Worm (Caenorhabditis elegans) whole organism, early embryonic: ENCODE results near the gene K12D12.5.

ENCODE experiments used
- B0310.2 ChIP-seq: sonication (generic microtip); optimal IDR thresholded peaks from 2 replicates; lab custom pipeline; 2016; ENCODE audit warnings: mild to moderate bottlenecking, missing genetic modification characterization, missing compliant biosample characterization
- F13C5.2 ChIP-seq: sonication (generic microtip); optimal IDR thresholded peaks from 2 replicates; lab custom pipeline; 2017; ENCODE audit warnings: mild to moderate bottlenecking, missing genetic modification characterization, inconsistent platforms, missing compliant biosample characterization
- aly-1 ChIP-seq: sonication (generic microtip); optimal IDR thresholded peaks from 2 replicates; lab custom pipeline; 2016; ENCODE audit warnings: missing genetic modification characterization, missing compliant biosample characterization
- ama-1 ChIP-seq: fragments of 150-350 bp; optimal IDR thresholded peaks from 2 replicates; lab custom pipeline; 2014
- ceh-13 ChIP-seq: fragments of 200-800 bp; sonication (Bioruptor generic); optimal IDR thresholded peaks from 2 replicates; lab custom pipeline; 2018; ENCODE audit warnings: mild to moderate bottlenecking, missing genetic modification characterization, missing compliant biosample characterization
- ceh-36 ChIP-seq: sonication (generic microtip); optimal IDR thresholded peaks from 2 replicates; lab custom pipeline; 2016; ENCODE audit warnings: missing genetic modification characterization, inconsistent platforms, missing compliant biosample characterization
- ets-7 ChIP-seq: sonication (generic microtip); optimal IDR thresholded peaks from 2 replicates; lab custom pipeline; 2016; ENCODE audit warnings: missing genotype, missing genetic modification characterization, missing compliant biosample characterization
- flt-1 ChIP-seq: fragments of 200-800 bp; sonication (Bioruptor generic); IDR thresholded peaks from 2 replicates; pipeline ENCODE4 v1.3.6; 2022; ENCODE audit warnings: missing genetic modification characterization, missing compliant biosample characterization
- hmbx-1 ChIP-seq: sonication (generic microtip); optimal IDR thresholded peaks from 2 replicates; lab custom pipeline; 2016; ENCODE audit warnings: mild to moderate bottlenecking, missing genetic modification characterization, missing compliant biosample characterization
- hmg-4 ChIP-seq: fragments of 200-800 bp; sonication (Bioruptor generic); optimal IDR thresholded peaks from 2 replicates; lab custom pipeline; 2018; ENCODE audit warnings: mild to moderate bottlenecking, missing genetic modification characterization, missing compliant biosample characterization
- hnd-1 ChIP-seq: sonication (generic microtip); optimal IDR thresholded peaks from 2 replicates; lab custom pipeline; 2016; ENCODE audit warnings: missing genetic modification characterization, missing compliant biosample characterization
- pes-1 ChIP-seq: fragments of 200-800 bp; sonication (Bioruptor generic); IDR thresholded peaks from 2 replicates; pipeline ENCODE4 v1.3.6; 2022; ENCODE audit warnings: missing genetic modification reagents, missing genetic modification characterization, missing compliant biosample characterization
- scrt-1 ChIP-seq: fragments of 200-800 bp; sonication (Bioruptor generic); IDR thresholded peaks from 2 replicates; pipeline ENCODE4 v1.3.6; 2022; ENCODE audit warnings: missing genetic modification characterization, missing compliant biosample characterization
- sea-1 ChIP-seq: fragments of 200-800 bp; sonication (Bioruptor generic); conservative IDR thresholded peaks from 2 replicates; pipeline ENCODE4 v1.3.6; 2022; ENCODE audit warnings: missing genetic modification characterization, missing compliant biosample characterization
- tbx-11 ChIP-seq: fragments of 200-800 bp; sonication (Bioruptor generic); IDR thresholded peaks from 2 replicates; pipeline ENCODE4 v1.3.6; 2022; ENCODE audit warnings: missing genetic modification characterization, missing compliant biosample characterization
- tbx-37 ChIP-seq: fragments of 200-800 bp; sonication (Bioruptor generic); conservative IDR thresholded peaks from 2 replicates; pipeline ENCODE4 v1.3.6; 2022; ENCODE audit warnings: missing genetic modification reagents, missing genetic modification characterization, missing compliant biosample characterization
- tra-4 ChIP-seq: sonication (generic microtip); optimal IDR thresholded peaks from 2 replicates; lab custom pipeline; 2017; ENCODE audit warnings: missing genetic modification characterization, missing compliant biosample characterization

K12D12.5 gene

ce11 chrII:11829920-11830319, 30.9 kb upstream of the K12D12.5 start, which contains the start of gene pes-5:
pes-5 (minus strand) TSS chrII:11830020.
- no peak for TF ChIP-seq F13C5.2 (tag; lab: Kevin White, UChicago)
- no peak for TF ChIP-seq sea-1 (GFP tag; lab: Robert Waterston, UW)
- no peak for TF ChIP-seq tra-4 (tag; lab: Kevin White, UChicago)
- TF ChIP-seq tbx-11 (GFP tag; lab: Robert Waterston, UW), result no peak
- no peak for TF ChIP-seq B0310.2 (tag; lab: Kevin White, UChicago)
- no peak for TF ChIP-seq scrt-1 (GFP tag; lab: Robert Waterston, UW)
- no peak for TF ChIP-seq aly-1 (tag; lab: Kevin White, UChicago)
- TF ChIP-seq pes-1 (GFP tag; lab: Robert Waterston, UW), result no peak
- TF ChIP-seq hnd-1, result no peak
- no peak for TF ChIP-seq ceh-13 (GFP tag; lab: Kevin White, UChicago)
- TF ChIP-seq hmbx-1, result no peak

- no peak for TF ChIP-seq tbx-11 (GFP tag; lab: Robert Waterston, UW)
Measured at ce11 chrII:11830601-11831000, 30.2 kb upstream of the K12D12.5 start.

ce11 chrII:11832475-11832874, 28.4 kb upstream of the K12D12.5 start, which contains the start of gene clec-144:
clec-144 (minus strand) TSS chrII:11832575.
- TF ChIP-seq ceh-13 (GFP tag; lab: Kevin White, UChicago) (no peak), ets-7 (tag; lab: Kevin White, UChicago) (no peak), scrt-1 (GFP tag; lab: Robert Waterston, UW) (no peak), ama-1 (lab: Kevin White, UChicago) (no peak), tbx-37 (no peak), pes-1 (GFP tag; lab: Robert Waterston, UW) (no peak), B0310.2 (tag; lab: Kevin White, UChicago) (no peak), flt-1 (GFP tag; lab: Robert Waterston, UW) (no peak)

ce11 chrII:11835208-11835607, 25.6 kb upstream of the K12D12.5 start, which contains the start of gene T27D12.6:
T27D12.6 (plus strand) TSS chrII:11835508.
- TF ChIP-seq ets-7 (tag; lab: Kevin White, UChicago), result no peak

DNA sequence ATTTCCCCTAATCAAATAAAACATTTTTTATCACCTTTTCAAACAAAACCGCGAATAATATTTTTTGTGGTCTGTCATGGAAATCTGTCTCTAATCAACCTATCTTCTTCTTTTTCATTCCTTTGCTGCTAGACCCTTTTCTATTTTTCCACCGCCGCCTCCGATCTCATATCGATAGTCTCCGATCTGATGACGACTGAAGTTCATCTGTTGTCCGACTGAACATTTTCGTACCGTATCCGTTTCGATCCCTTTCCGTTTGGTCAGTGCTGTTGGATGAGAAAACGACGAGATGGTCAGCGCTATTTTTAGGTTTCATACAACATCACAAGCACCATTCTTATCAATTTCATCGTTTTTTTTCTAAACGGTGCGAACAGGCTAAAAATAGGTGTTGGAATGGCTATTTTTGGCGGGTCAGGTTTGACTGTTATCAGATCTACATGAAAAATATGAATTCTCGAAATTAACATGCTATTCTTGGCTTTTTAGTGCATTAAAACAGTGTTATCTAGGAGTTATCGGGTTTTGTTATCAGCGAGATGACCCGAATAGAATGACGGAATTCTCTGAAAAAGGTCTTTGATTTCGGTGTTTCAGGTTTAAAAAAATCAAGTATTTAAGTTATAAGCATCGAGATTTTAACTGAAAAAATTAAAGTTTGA, 24.1 kb upstream of the K12D12.5 start:
- TF ChIP-seq hmbx-1, result no peak
- TF ChIP-seq tbx-11 (GFP tag; lab: Robert Waterston, UW), result no peak
- no peak for TF ChIP-seq hnd-1
- TF ChIP-seq ets-7 (tag; lab: Kevin White, UChicago), result no peak

ce11 chrII:11838353-11838752, 22.5 kb upstream of the K12D12.5 start:
- TF ChIP-seq pes-1 (GFP tag; lab: Robert Waterston, UW) (no peak), sea-1 (GFP tag; lab: Robert Waterston, UW) (no peak), ceh-13 (GFP tag; lab: Kevin White, UChicago) (no peak), hnd-1 (no peak), tbx-11 (GFP tag; lab: Robert Waterston, UW) (no peak), tbx-37 (no peak), ama-1 (lab: Kevin White, UChicago) (no peak), aly-1 (tag; lab: Kevin White, UChicago) (no peak), scrt-1 (GFP tag; lab: Robert Waterston, UW) (no peak)

ce11 chrII:11839116-11839515, 21.7 kb upstream of the K12D12.5 start:
- no peak for TF ChIP-seq ets-7 (tag; lab: Kevin White, UChicago)
- no peak for TF ChIP-seq flt-1 (GFP tag; lab: Robert Waterston, UW)

DNA sequence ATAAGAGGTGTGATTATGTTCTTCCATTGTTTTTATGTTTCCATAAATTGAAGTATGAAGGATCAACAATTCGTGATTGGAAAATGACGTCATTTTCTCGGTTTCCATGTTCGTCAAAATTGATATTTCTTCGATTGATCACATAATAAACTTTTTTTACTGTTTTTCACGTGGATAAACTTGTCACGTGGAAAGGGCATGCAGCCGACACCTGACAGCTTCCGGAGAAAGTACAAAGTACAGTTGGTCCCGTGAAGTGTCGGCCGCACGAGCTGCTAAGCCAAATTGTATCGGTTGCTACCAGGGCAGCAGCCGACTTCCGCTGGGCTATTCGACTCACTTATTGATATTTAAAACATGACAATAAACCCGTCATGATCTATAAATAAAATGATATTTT, 19.2 kb upstream of the K12D12.5 start:
- TF ChIP-seq F13C5.2 (tag; lab: Kevin White, UChicago), result no peak
- no peak for TF ChIP-seq scrt-1 (GFP tag; lab: Robert Waterston, UW)
- TF ChIP-seq hmbx-1, result no peak
- TF ChIP-seq ets-7 (tag; lab: Kevin White, UChicago), result no peak
- no peak for TF ChIP-seq sea-1 (GFP tag; lab: Robert Waterston, UW)
- no peak for TF ChIP-seq tbx-11 (GFP tag; lab: Robert Waterston, UW)
- no peak for TF ChIP-seq ama-1 (lab: Kevin White, UChicago)
- TF ChIP-seq hmg-4 (GFP tag; lab: Kevin White, UChicago), result no peak
- no peak for TF ChIP-seq hnd-1
- no peak for TF ChIP-seq ceh-13 (GFP tag; lab: Kevin White, UChicago)

ce11 chrII:11842317-11842716, 18.5 kb upstream of the K12D12.5 start, which contains the start of gene T27D12.1:
T27D12.1 (plus strand) TSS chrII:11842617.
- TF ChIP-seq hmbx-1 (no peak), tra-4 (tag; lab: Kevin White, UChicago) (no peak), ceh-13 (GFP tag; lab: Kevin White, UChicago) (no peak), tbx-37 (no peak), hmg-4 (GFP tag; lab: Kevin White, UChicago) (no peak), B0310.2 (tag; lab: Kevin White, UChicago) (no peak), pes-1 (GFP tag; lab: Robert Waterston, UW) (no peak), hnd-1 (no peak), scrt-1 (GFP tag; lab: Robert Waterston, UW) (no peak), ets-7 (tag; lab: Kevin White, UChicago) (no peak), ceh-36 (tag; lab: Kevin White, UChicago) (no peak), tbx-11 (GFP tag; lab: Robert Waterston, UW) (no peak), flt-1 (GFP tag; lab: Robert Waterston, UW) (no peak), aly-1 (tag; lab: Kevin White, UChicago) (no peak)
